Worm (Caenorhabditis elegans): ENCODE results near the gene pqn-37.

DNA sequence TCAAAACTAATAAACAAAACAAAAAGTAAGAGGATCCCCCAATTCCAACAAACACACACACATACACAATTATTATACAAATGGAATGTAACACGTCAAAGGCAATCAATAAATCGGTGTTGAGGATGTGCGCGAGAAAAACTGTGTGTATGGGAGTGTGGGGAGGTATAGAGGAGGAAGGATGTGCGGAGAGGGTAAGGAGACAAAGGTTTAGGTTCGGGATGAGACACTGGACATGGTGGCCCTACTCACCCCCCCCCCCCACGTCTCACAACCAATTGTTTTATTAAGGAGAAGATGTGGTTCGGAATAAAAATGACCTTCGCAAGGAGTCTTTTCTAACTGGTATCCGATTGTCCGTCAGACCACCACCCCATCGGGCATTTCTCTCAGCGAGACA is 27.2 kb downstream of the pqn-37 start:
- TF ChIP-seq lsy-2 (tag; optimal IDR thresholded peaks at IDR 0.05) (no peak), elt-3 (tag; optimal IDR thresholded peaks at IDR 0.05) (no peak), tbx-2 (tag; optimal IDR thresholded peaks at IDR 0.05) (no peak), snpc-4 (tag; optimal IDR thresholded peaks at IDR 0.05) (no peak), sox-4 (tag; optimal IDR thresholded peaks at IDR 0.05) (no peak), aly-2 (tag; optimal IDR thresholded peaks at IDR 0.05) (no peak), egl-27 (tag; optimal IDR thresholded peaks at IDR 0.05) (no peak), mdl-1 (tag; optimal IDR thresholded peaks at IDR 0.05) (no peak), isw-1 (GFP tag; IDR thresholded peaks at IDR 0.05) (no peak), efl-1 (optimal IDR thresholded peaks at IDR 0.05) (no peak), efl-1 (GFP tag; optimal IDR thresholded peaks at IDR 0.05 in 1 of 2) (no peak), nhr-76 (tag; optimal IDR thresholded peaks at IDR 0.05) (no peak), elt-2 (tag; optimal IDR thresholded peaks at IDR 0.05) (no peak), ama-1 (optimal IDR thresholded peaks at IDR 0.05) (no peak)
